Worm (Caenorhabditis elegans) whole organism, L1 larva: ENCODE results near the gene F07B10.7.

Source experiments
- ceh-63 ChIP-seq: fragments of 200-800 bp; sonication (Bioruptor generic); optimal IDR thresholded peaks from 2 replicates; lab custom pipeline; 2018; ENCODE audit warnings: mild to moderate bottlenecking, missing genetic modification characterization, missing compliant biosample characterization
- egl-13 ChIP-seq: sonication (generic microtip); optimal IDR thresholded peaks from 2 replicates; lab custom pipeline; 2016; ENCODE audit warnings: missing genotype, missing genetic modification reagents, missing genetic modification characterization, missing compliant biosample characterization
- lin-15B ChIP-seq: fragments of 150-350 bp; sonication (generic microtip); optimal IDR thresholded peaks from 3 replicates; lab custom pipeline; 2014; ENCODE audit warnings: missing biosample characterization, missing genetic modification characterization
- mep-1 ChIP-seq: fragments of 150-350 bp; optimal IDR thresholded peaks from 2 replicates; lab custom pipeline; 2014; ENCODE audit warnings: missing biosample characterization, missing genetic modification characterization
- nhr-77 ChIP-seq: fragments of 150-350 bp; optimal IDR thresholded peaks from 2 replicates; lab custom pipeline; 2014; ENCODE audit warnings: missing biosample characterization, missing genetic modification characterization
- skn-1 ChIP-seq: fragments of 150-350 bp; optimal IDR thresholded peaks from 2 replicates; lab custom pipeline; 2014; ENCODE audit warnings: missing biosample characterization, missing genetic modification characterization
- ztf-11 ChIP-seq, 2 experiments: sonication (generic microtip); optimal IDR thresholded peaks; 2 replicates each; lab custom pipeline; 2016 to 2017; ENCODE audit warnings: missing genetic modification characterization in 2 of 2, missing biosample characterization in 1 of 2, missing compliant biosample characterization in 1 of 2

- TF ChIP-seq lin-15B (tag; lab: Kevin White, UChicago) = no peak
- no peak for TF ChIP-seq egl-13 (tag; lab: Kevin White, UChicago)
- no peak for TF ChIP-seq ztf-11 (tag; optimal IDR thresholded peaks at IDR 0.05; lab: Kevin White, UChicago)
- no peak for TF ChIP-seq mep-1 (tag; lab: Kevin White, UChicago)
- no peak for TF ChIP-seq ceh-63 (GFP tag; lab: Kevin White, UChicago)
- no peak for TF ChIP-seq skn-1
- TF ChIP-seq nhr-77 (tag; lab: Kevin White, UChicago) = no peak
These were observed 44.4 kb downstream of the F07B10.7 start for ce11 chrV:11216137-11216536.
